Fruit fly (Drosophila melanogaster): ENCODE results near the gene Eig71Eh.

Gene Eig71Eh

DNA sequence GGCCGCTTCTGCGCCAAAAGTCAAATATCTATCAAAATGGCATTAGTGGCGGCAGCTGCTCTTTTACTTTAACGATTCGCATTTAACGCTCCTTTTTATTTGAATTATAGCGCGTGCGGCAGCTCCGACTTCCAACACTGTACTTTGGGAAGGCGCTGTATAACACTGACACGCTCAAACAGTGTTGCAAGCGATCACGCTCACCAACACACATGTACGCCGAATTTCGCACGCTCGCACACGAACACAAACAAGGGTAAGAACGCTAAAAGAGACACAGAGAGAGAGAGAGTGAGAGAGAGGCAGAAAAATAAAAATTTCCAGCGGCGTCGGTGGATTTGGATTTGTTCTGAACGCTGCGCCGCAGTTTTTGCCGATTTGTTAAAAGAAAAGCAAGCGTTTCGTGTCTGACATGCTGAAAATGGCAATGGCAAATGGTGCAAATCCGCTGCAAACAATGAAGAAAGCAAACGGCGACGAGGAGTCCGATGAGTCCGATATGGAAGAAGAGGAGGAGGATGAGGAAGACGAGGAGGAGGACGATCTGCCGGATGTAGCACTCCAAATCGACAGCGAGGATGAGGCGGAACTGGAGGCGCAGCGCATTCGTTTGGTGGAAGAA, 39.5 kb downstream of the Eig71Eh start, which contains the start of gene Phs (continued):
- no peak for TF ChIP-seq esg (GFP tag; conservative IDR thresholded peaks at IDR 0.05)
- peak; percentile 71 for TF ChIP-seq nau (GFP tag; optimal IDR thresholded peaks at IDR 0.05)
- TF ChIP-seq crp (GFP tag; optimal IDR thresholded peaks at IDR 0.05), result peak in 1 of 2 experiments; percentile 35
- peak; percentile 24 for TF ChIP-seq CG13424 (tag; optimal IDR thresholded peaks at IDR 0.05)
- peak; percentile 53; the same call in 1 of the 2 replicates for TF ChIP-seq CG17612 (GFP tag; IDR thresholded peaks at IDR 0.05)
- peak; percentile 72 for TF ChIP-seq peb (GFP tag; IDR thresholded peaks at IDR 0.05)
- TF ChIP-seq Chrac-16 (GFP tag; optimal IDR thresholded peaks at IDR 0.05), result peak; percentile 84
- TF ChIP-seq CTCF (GFP tag; optimal IDR thresholded peaks at IDR 0.05), result peak; percentile 11
- no peak for TF ChIP-seq wor (GFP tag; IDR thresholded peaks at IDR 0.05)
- peak; percentile 86 for TF ChIP-seq repo (GFP tag; optimal IDR thresholded peaks at IDR 0.05)
- TF ChIP-seq CG8281 (tag; optimal IDR thresholded peaks at IDR 0.05), result no peak
- TF ChIP-seq CG12744 (GFP tag; optimal IDR thresholded peaks at IDR 0.05), result peak; percentile 87
- TF ChIP-seq Hey (tag; optimal IDR thresholded peaks at IDR 0.05), result no peak
- TF ChIP-seq toy (GFP tag; IDR thresholded peaks at IDR 0.05), result no peak; the same call in 1 of the 2 replicates
- TF ChIP-seq nerfin-1 (tag; optimal IDR thresholded peaks at IDR 0.05), result peak; percentile 49
- 0 out of 3 replicates have a peak, but pooled peaks have one; percentile 49 for TF ChIP-seq HLH4C (GFP tag; IDR thresholded peaks at IDR 0.05; ENCODE audit: partially characterized antibody)
- TF ChIP-seq kay (GFP tag; optimal IDR thresholded peaks at IDR 0.05), result peak; percentile 61
- peak; percentile 82 for TF ChIP-seq CG10654 (GFP tag; optimal IDR thresholded peaks at IDR 0.05)
- TF ChIP-seq stwl (tag; optimal IDR thresholded peaks at IDR 0.05), result peak; percentile 99
- no peak for TF ChIP-seq Ravus (GFP tag; IDR thresholded peaks at IDR 0.05)
- TF ChIP-seq CG7556 (GFP tag; optimal IDR thresholded peaks at IDR 0.05), result peak; percentile 69
- peak; percentile 45 for TF ChIP-seq CG10979 (tag; optimal IDR thresholded peaks at IDR 0.05)
- TF ChIP-seq Eip74EF (GFP tag; optimal IDR thresholded peaks at IDR 0.05), result no peak
- no peak for TF ChIP-seq Abd-B (GFP tag; optimal IDR thresholded peaks at IDR 0.05)
- no peak for TF ChIP-seq CG3726 (GFP tag; IDR thresholded peaks at IDR 0.05)
- no peak for TF ChIP-seq salm (tag; optimal IDR thresholded peaks at IDR 0.05)
- TF ChIP-seq CG9727 (GFP tag; optimal IDR thresholded peaks at IDR 0.05), result peak; percentile 10
- TF ChIP-seq E2f2 (GFP tag; IDR thresholded peaks at IDR 0.05), result peak; percentile 99
- TF ChIP-seq HLH54F (GFP tag; optimal IDR thresholded peaks at IDR 0.05), result peak; percentile 93
- peak; percentile 72 for TF ChIP-seq Mes4 (GFP tag; optimal IDR thresholded peaks at IDR 0.05)
- peak; percentile 85 for TF ChIP-seq chn (GFP tag; optimal IDR thresholded peaks at IDR 0.05)
- TF ChIP-seq CG4820 (GFP tag; optimal IDR thresholded peaks at IDR 0.05), result peak; percentile 77
- peak; percentile 56 for TF ChIP-seq D19B (GFP tag; optimal IDR thresholded peaks at IDR 0.05)
- peak; percentile 48 for TF ChIP-seq Scr (GFP tag; IDR thresholded peaks at IDR 0.05; ENCODE audit: partially characterized antibody)
- TF ChIP-seq Camta (GFP tag; optimal IDR thresholded peaks at IDR 0.05), result peak; percentile 78
- peak; percentile 93 for TF ChIP-seq chm (GFP tag; IDR thresholded peaks at IDR 0.05)
- no peak for TF ChIP-seq CkIIα-i1 (GFP tag; IDR thresholded peaks at IDR 0.05)
- TF ChIP-seq Tbp (GFP tag; optimal IDR thresholded peaks at IDR 0.05), result no peak
- TF ChIP-seq CG4730 (GFP tag; IDR thresholded peaks at IDR 0.05), result peak; percentile 54; the same call in 1 of the 2 replicates
- TF ChIP-seq CG1024 (GFP tag; IDR thresholded peaks at IDR 0.05), result peak; percentile 70
- peak; percentile 99 for TF ChIP-seq Ets65A (GFP tag)
- peak; percentile 56 for TF ChIP-seq CG18011 (GFP tag; optimal IDR thresholded peaks at IDR 0.05)
- TF ChIP-seq CG31365 (tag; optimal IDR thresholded peaks at IDR 0.05), result peak; percentile 39
- TF ChIP-seq Mad (GFP tag; optimal IDR thresholded peaks at IDR 0.05), result peak; percentile 77
- TF ChIP-seq TFAM (GFP tag; optimal IDR thresholded peaks at IDR 0.05), result no peak
- TF ChIP-seq CG14860 (GFP tag; IDR thresholded peaks at IDR 0.05; ENCODE audit: partially characterized antibody), result no peak
- peak; percentile 76 for TF ChIP-seq HHEX (GFP tag; optimal IDR thresholded peaks at IDR 0.05)
- TF ChIP-seq hb (GFP tag; IDR thresholded peaks at IDR 0.05; ENCODE audit: partially characterized antibody), result no peak
- TF ChIP-seq sisA (GFP tag; IDR thresholded peaks at IDR 0.05), result peak; percentile 73
- no peak for TF ChIP-seq CG4360 (GFP tag; IDR thresholded peaks at IDR 0.05)

Measured in whole organism, embryonic.